Fruit fly (Drosophila melanogaster): Measurements from ENCODE around the gene ND-B14.5B.

DNA sequence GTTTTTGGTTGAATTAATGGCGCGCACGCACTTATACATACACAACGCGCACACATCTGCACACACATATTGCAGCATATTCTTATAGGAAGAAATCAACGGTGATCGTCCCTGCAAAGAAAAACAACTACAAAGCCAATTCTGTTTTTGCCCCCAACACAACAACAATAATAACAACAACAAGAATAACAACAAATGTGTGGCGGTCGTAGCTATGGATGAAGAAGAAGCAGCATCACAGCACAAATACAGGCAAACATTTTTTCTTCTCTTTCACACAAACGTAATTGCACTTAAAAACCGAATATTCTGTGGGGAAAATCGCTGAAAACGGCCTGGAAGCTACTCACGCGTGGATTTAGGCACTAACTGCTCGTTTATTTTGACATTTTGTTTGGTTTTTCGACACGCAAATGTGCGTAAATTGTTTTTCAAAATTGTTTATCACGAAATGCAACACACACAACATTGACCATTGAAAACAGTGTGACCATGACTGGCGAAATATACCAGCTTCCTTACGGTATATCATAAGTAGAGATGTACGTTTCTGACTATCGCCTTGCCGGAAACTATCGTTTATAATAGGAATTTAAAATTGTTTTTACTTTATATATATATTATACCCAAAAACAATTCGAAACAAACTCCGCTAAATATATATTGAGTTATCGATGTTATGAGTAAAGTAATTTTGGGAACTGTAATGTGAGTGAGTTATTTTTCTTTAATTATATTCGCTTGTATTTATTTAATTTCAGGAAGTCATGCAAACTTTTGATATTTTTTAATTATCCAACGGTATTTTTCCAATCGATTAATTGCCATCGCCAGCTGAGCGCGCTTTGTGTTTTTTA is 13.7 kb upstream of the ND-B14.5B start, which contains the start of the genes Mad and gkt:
- TF ChIP-seq h (optimal IDR thresholded peaks at IDR 0.05) (no peak), insv (optimal IDR thresholded peaks at IDR 0.05) (no peak), Sin3A (optimal IDR thresholded peaks at IDR 0.05) (no peak), ttk (optimal IDR thresholded peaks at IDR 0.05) (no peak), psq (optimal IDR thresholded peaks at IDR 0.05) (no peak), Myc (optimal IDR thresholded peaks at IDR 0.05) (no peak)

All from Kc167 (cell line).